Fruit fly (Drosophila melanogaster): ENCODE measurements around the gene ver.
A peak's percentile ranks its signal among the peaks of the same experiment; 100 is the strongest.

The ver gene

dm6 chr3L:12523941-12524340, at the start of gene ver, which contains the start of gene Gcn5:
Gene ver, plus strand, starts transcription at chr3L:12523987.
Gene Gcn5, minus strand, starts transcription at chr3L:12524014.
- TF ChIP-seq Hr39 (GFP tag; optimal IDR thresholded peaks at IDR 0.05) (peak; percentile 97), CG31627 (GFP tag; optimal IDR thresholded peaks at IDR 0.05) (peak; percentile 97), fkh (GFP tag; optimal IDR thresholded peaks at IDR 0.05) (peak; percentile 71), pdm3 (GFP tag; optimal IDR thresholded peaks at IDR 0.05) (peak; percentile 98), CG3919 (GFP tag; optimal IDR thresholded peaks at IDR 0.05) (peak; percentile 97), CG7368 (GFP tag; optimal IDR thresholded peaks at IDR 0.05) (peak; percentile 89), Hr38 (GFP tag; optimal IDR thresholded peaks at IDR 0.05) (peak; percentile 12), dsx (GFP tag; optimal IDR thresholded peaks at IDR 0.05; ENCODE audit: poor library complexity, severe bottlenecking) (peak; percentile 90), CG6792 (GFP tag; optimal IDR thresholded peaks at IDR 0.05) (peak; percentile 94), CG8319 (GFP tag; optimal IDR thresholded peaks at IDR 0.05) (peak; percentile 95), Sox102F (GFP tag; optimal IDR thresholded peaks at IDR 0.05) (peak; percentile 98), CG32006 (GFP tag; optimal IDR thresholded peaks at IDR 0.05) (peak; percentile 97), CG6808 (GFP tag; optimal IDR thresholded peaks at IDR 0.05) (peak; percentile 91), ss (GFP tag; optimal IDR thresholded peaks at IDR 0.05) (peak; percentile 92), esn (GFP tag; optimal IDR thresholded peaks at IDR 0.05) (peak; percentile 98), Gug (GFP tag; IDR thresholded peaks at IDR 0.05) (peak; percentile 96), Smox (GFP tag; optimal IDR thresholded peaks at IDR 0.05) (peak; percentile 97), CG11762 (GFP tag; optimal IDR thresholded peaks at IDR 0.05; ENCODE audit: insufficient read depth) (peak; percentile 92), CG9139 (GFP tag; optimal IDR thresholded peaks at IDR 0.05) (peak; percentile 82), CG34406 (GFP tag; optimal IDR thresholded peaks at IDR 0.05) (peak; percentile 97), CG11294 (GFP tag; IDR thresholded peaks at IDR 0.05) (peak; percentile 95), Eip93F (GFP tag; optimal IDR thresholded peaks at IDR 0.05) (peak; percentile 90), CG6163 (GFP tag; IDR thresholded peaks at IDR 0.05) (peak; percentile 98), CG1621 (tag; optimal IDR thresholded peaks at IDR 0.05) (peak; percentile 88), CG6276 (GFP tag; optimal IDR thresholded peaks at IDR 0.05) (peak; percentile 96), Hr4 (GFP tag; optimal IDR thresholded peaks at IDR 0.05) (peak; percentile 97), OdsH (GFP tag; optimal IDR thresholded peaks at IDR 0.05) (peak; percentile 98), Lpt (GFP tag; optimal IDR thresholded peaks at IDR 0.05) (peak; percentile 95), Sox14 (GFP tag; optimal IDR thresholded peaks at IDR 0.05) (peak; percentile 98), CG8632 (GFP tag; optimal IDR thresholded peaks at IDR 0.05) (peak; percentile 97), CG15336 (GFP tag; IDR thresholded peaks at IDR 0.05) (peak; percentile 97), CG16779 (tag; optimal IDR thresholded peaks at IDR 0.05) (peak; percentile 90), Ets21C (GFP tag; optimal IDR thresholded peaks at IDR 0.05) (peak; percentile 94), Blimp-1 (GFP tag; optimal IDR thresholded peaks at IDR 0.05) (peak; percentile 90), dac (GFP tag; optimal IDR thresholded peaks at IDR 0.05) (peak; percentile 88), fd59A (GFP tag; optimal IDR thresholded peaks at IDR 0.05) (peak; percentile 87), CG10669 (GFP tag; optimal IDR thresholded peaks at IDR 0.05) (peak; percentile 94), Ets96B (tag; optimal IDR thresholded peaks at IDR 0.05) (peak; percentile 91), CG11902 (GFP tag; optimal IDR thresholded peaks at IDR 0.05) (peak; percentile 92), net (GFP tag; optimal IDR thresholded peaks at IDR 0.05) (peak; percentile 97), Met (GFP tag; optimal IDR thresholded peaks at IDR 0.05) (peak; percentile 97), lz (GFP tag; optimal IDR thresholded peaks at IDR 0.05) (peak; percentile 98), salr (GFP tag; optimal IDR thresholded peaks at IDR 0.05) (peak; percentile 91 to 95), CG4318 (GFP tag; optimal IDR thresholded peaks at IDR 0.05) (peak; percentile 94), eg (GFP tag; IDR thresholded peaks at IDR 0.05) (peak; percentile 98), CG10631 (GFP tag; optimal IDR thresholded peaks at IDR 0.05) (peak; percentile 96), CG8119 (GFP tag; IDR thresholded peaks at IDR 0.05) (peak; percentile 96), CG3032 (tag; optimal IDR thresholded peaks at IDR 0.05) (peak; percentile 94), topi (GFP tag; optimal IDR thresholded peaks at IDR 0.05) (peak; percentile 98), Sox15 (GFP tag; optimal IDR thresholded peaks at IDR 0.05) (peak; percentile 95), CG6854 (GFP tag; optimal IDR thresholded peaks at IDR 0.05) (peak; percentile 93), cyc (GFP tag; optimal IDR thresholded peaks at IDR 0.05) (peak; percentile 97)

Data from whole organism, prepupa.